Fruit fly (Drosophila melanogaster) whole organism, wandering third instar larva: ENCODE results near the gene Dlc90F.

Experiments
- CG9705 ChIP-seq: fragments of 200-800 bp; sonication (Bioruptor generic); optimal IDR thresholded peaks from 2 replicates; lab custom pipeline; 2018; ENCODE audit warnings: missing biosample characterization, mild to moderate bottlenecking, missing genetic modification characterization
- CrebA ChIP-seq: fragments of 200-800 bp; sonication (Bioruptor generic); optimal IDR thresholded peaks from 2 replicates; lab custom pipeline; 2016; ENCODE audit warnings: missing biosample characterization, mild to moderate bottlenecking, missing genetic modification characterization, borderline replicate concordance
- dl ChIP-seq, 2 experiments: fragments of 175-275, 200-275 bp in 1 of 2; fragments of 200-275 bp in 1 of 2; sonication (Bioruptor generic); optimal IDR thresholded peaks; lab custom pipeline; 2018; ENCODE audit warnings: mild to moderate bottlenecking in 2 of 2, missing biosample characterization in 2 of 2, missing genetic modification characterization in 2 of 2, moderate library complexity in 2 of 2; ENCODE audit not compliant: partially characterized antibody in 2 of 2, insufficient read depth in 1 of 2
- rgr ChIP-seq: fragments of 200-800 bp; sonication (Bioruptor generic); optimal IDR thresholded peaks from 3 replicates; lab custom pipeline; 2016; ENCODE audit warnings: missing biosample characterization, mild to moderate bottlenecking, missing genetic modification characterization

dm6 chr3R:18311368-18311919 is 12.4 kb downstream of the Dlc90F start:
- TF ChIP-seq dl (GFP tag; optimal IDR thresholded peaks at IDR 0.05; lab: Kevin White, UChicago; ENCODE audit: insufficient read depth in 1 of 2, partially characterized antibody in 2 of 2), result peak in 1 of 2 experiments; percentile 46
- TF ChIP-seq rgr, result peak; percentile 11
- TF ChIP-seq CrebA (GFP tag; lab: Kevin White, UChicago), result no peak
- TF ChIP-seq CG9705 (GFP tag; lab: Kevin White, UChicago), result no peak
